Fruit fly (Drosophila melanogaster): ENCODE measurements around the gene CG43147.

The CG43147 gene

DNA sequence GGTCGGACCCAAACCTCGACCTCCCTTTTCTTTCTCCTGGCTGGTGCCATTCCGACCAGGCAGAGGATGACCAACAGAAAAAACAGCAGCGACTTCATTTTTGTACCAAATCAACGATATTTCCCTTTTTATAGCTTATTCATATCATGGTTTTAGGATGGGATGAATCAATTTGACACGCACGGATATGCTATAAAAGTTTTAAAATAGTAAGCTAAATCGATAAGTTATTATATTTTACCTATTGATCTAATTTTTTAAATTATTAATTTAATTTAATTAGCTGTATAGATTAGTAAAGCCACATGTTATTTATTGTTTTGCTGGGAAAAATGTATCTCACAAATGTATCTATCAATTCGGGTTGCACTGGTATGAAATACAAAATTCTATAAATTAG, 1.0 kb downstream of the CG43147 start, which contains the start of gene CG42481:
Gene CG42481, minus strand, starts transcription at position 101 of the 400 bp plus-strand sequence.
- TF ChIP-seq CG9948 (tag; optimal IDR thresholded peaks at IDR 0.05) (no peak), CG13204 (GFP tag; optimal IDR thresholded peaks at IDR 0.05) (no peak), CG8301 (tag; optimal IDR thresholded peaks at IDR 0.05) (no peak), Pif1B (GFP tag; optimal IDR thresholded peaks at IDR 0.05) (no peak), CG10348 (GFP tag; IDR thresholded peaks at IDR 0.05) (no peak), CG32121 (GFP tag; IDR thresholded peaks at IDR 0.05) (no peak), CG8159 (tag; optimal IDR thresholded peaks at IDR 0.05) (no peak)

DNA sequence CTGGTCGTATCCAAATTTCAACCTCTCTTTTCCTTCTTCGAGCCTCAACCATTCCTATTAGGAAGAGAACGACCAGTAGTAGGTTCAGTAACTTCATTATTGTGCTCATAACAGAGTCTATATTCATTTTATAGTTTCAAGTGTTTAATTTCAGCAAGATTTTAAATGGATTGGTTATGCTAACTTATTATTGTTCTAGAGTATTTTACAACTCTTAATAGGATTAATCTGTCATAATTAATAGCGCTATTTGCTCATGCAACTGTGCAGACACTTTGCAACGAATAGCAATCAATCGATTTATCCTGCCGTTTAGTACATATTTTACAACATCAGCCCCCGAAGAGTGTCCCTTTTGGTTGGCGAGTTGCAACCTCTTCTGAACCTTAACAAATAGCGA, 3.2 kb downstream of the CG43147 start, which contains the start of gene Sfp70A4:
Gene Sfp70A4, minus strand, starts transcription at position 101 of the 400 bp plus-strand sequence.
- no peak for TF ChIP-seq Ets98B (GFP tag; IDR thresholded peaks at IDR 0.05)
- TF ChIP-seq CG15710 (tag; optimal IDR thresholded peaks at IDR 0.05): no peak
- no peak for TF ChIP-seq D1 (tag; optimal IDR thresholded peaks at IDR 0.05)
- TF ChIP-seq Snoo (tag; optimal IDR thresholded peaks at IDR 0.05): no peak

DNA sequence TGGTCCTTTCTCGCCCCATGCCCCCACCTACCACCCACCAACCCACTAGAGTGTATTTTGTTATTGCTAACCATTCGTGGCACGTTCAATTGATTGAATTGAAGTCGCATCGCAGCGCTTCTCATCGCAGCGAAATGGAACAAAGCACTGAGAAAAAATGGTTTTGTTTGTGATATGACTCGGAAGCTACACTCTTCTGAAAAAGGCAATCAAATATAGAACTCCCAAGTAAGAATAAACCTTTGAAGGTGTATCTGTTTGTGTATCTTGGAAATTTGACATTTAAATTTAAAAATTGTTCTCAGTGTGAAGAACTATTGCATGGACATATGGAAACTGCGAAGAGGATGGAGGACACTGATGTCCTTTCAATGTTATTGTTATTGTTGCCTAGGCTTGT, 4.3 kb downstream of the CG43147 start:
- no peak for TF ChIP-seq CG8159 (tag; optimal IDR thresholded peaks at IDR 0.05)
- no peak for TF ChIP-seq Pif1A (GFP tag; optimal IDR thresholded peaks at IDR 0.05)
- TF ChIP-seq CG15710 (tag; optimal IDR thresholded peaks at IDR 0.05): no peak
- TF ChIP-seq fd96Ca (GFP tag; IDR thresholded peaks at IDR 0.05): no peak
- TF ChIP-seq Snoo (tag; optimal IDR thresholded peaks at IDR 0.05): no peak
- TF ChIP-seq CG8301 (tag; optimal IDR thresholded peaks at IDR 0.05): no peak
- TF ChIP-seq CG14655 (GFP tag; optimal IDR thresholded peaks at IDR 0.05): no peak
- no peak for TF ChIP-seq gl (tag; optimal IDR thresholded peaks at IDR 0.05)
- TF ChIP-seq CG17806 (tag; optimal IDR thresholded peaks at IDR 0.05): no peak
- TF ChIP-seq CG13204 (GFP tag; optimal IDR thresholded peaks at IDR 0.05): no peak
- no peak for TF ChIP-seq EcR (GFP tag; optimal IDR thresholded peaks at IDR 0.05)
- no peak for TF ChIP-seq Ets98B (GFP tag; IDR thresholded peaks at IDR 0.05)
- TF ChIP-seq CG4496 (GFP tag; IDR thresholded peaks at IDR 0.05): no peak

DNA sequence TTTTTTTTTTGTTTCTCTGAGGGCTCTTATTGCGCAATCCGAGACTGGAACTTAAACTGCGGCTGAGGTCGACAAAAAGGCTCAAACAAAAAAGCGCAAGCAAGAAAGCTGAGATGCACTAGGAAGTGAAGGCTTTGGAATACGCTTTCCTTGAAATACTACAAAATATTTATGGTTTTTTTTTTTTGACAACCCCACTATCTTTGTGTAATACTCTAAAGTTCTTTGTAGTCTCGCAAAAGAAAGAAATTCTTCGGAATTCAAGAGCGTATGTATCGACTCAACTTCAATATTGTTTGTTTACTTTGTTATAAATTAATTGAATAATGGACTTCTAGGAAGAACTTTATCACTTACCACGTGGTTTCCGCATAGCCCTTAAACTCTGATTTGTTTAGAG, 11.8 kb downstream of the CG43147 start:
- TF ChIP-seq gl (tag; optimal IDR thresholded peaks at IDR 0.05): no peak
- TF ChIP-seq Ets98B (GFP tag; IDR thresholded peaks at IDR 0.05): no peak
- no peak for TF ChIP-seq CG13204 (GFP tag; optimal IDR thresholded peaks at IDR 0.05)
- TF ChIP-seq Pif1A (GFP tag; optimal IDR thresholded peaks at IDR 0.05): no peak
- TF ChIP-seq Pif1B (GFP tag; optimal IDR thresholded peaks at IDR 0.05): peak; percentile 42
- no peak for TF ChIP-seq CG32121 (GFP tag; IDR thresholded peaks at IDR 0.05)
- peak; percentile 61 for TF ChIP-seq EcR (GFP tag; optimal IDR thresholded peaks at IDR 0.05)
- TF ChIP-seq CG17806 (tag; optimal IDR thresholded peaks at IDR 0.05): peak; percentile 38
- TF ChIP-seq Snoo (tag; optimal IDR thresholded peaks at IDR 0.05): no peak
- TF ChIP-seq CG12605 (GFP tag; IDR thresholded peaks at IDR 0.05): no peak
- TF ChIP-seq CG10348 (GFP tag; IDR thresholded peaks at IDR 0.05): no peak
- peak; percentile 36 for TF ChIP-seq CG34367 (tag; optimal IDR thresholded peaks at IDR 0.05)
- TF ChIP-seq CG14655 (GFP tag; optimal IDR thresholded peaks at IDR 0.05): peak; percentile 18
- TF ChIP-seq fd96Ca (GFP tag; IDR thresholded peaks at IDR 0.05): no peak
- no peak for TF ChIP-seq D1 (tag; optimal IDR thresholded peaks at IDR 0.05)
- peak; percentile 68 for TF ChIP-seq CG15710 (tag; optimal IDR thresholded peaks at IDR 0.05)
- TF ChIP-seq CG8159 (tag; optimal IDR thresholded peaks at IDR 0.05): peak; percentile 3
- TF ChIP-seq CG9948 (tag; optimal IDR thresholded peaks at IDR 0.05): peak; percentile 56
- no peak for TF ChIP-seq rn (GFP tag; IDR thresholded peaks at IDR 0.05)
- no peak for TF ChIP-seq CG4496 (GFP tag; IDR thresholded peaks at IDR 0.05)
- no peak for TF ChIP-seq CG8301 (tag; optimal IDR thresholded peaks at IDR 0.05)

DNA sequence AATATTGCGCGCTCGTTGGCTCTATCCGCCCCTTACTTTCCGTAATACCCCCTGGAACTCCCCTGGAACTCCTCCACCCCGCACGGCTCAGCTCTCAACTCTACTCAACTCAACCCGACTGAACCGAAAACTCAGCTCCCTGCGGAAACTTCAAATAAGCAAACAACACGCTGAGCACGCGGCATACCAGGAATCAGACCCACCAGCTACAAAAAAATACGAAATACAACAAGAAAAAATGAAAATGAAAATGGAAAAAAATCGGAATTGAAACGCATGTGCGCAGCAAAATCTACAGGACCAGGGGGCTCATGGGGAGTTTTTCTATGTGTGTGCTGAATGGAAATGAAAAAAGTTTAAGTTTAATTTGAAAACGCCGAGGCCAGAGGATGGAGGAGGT, 13.3 kb downstream of the CG43147 start:
- no peak for TF ChIP-seq Pif1B (GFP tag; optimal IDR thresholded peaks at IDR 0.05)
- no peak for TF ChIP-seq D1 (tag; optimal IDR thresholded peaks at IDR 0.05)
- no peak for TF ChIP-seq EcR (GFP tag; optimal IDR thresholded peaks at IDR 0.05)
- TF ChIP-seq CG14655 (GFP tag; optimal IDR thresholded peaks at IDR 0.05): no peak
- no peak for TF ChIP-seq fd96Ca (GFP tag; IDR thresholded peaks at IDR 0.05)
- no peak for TF ChIP-seq CG34367 (tag; optimal IDR thresholded peaks at IDR 0.05)

DNA sequence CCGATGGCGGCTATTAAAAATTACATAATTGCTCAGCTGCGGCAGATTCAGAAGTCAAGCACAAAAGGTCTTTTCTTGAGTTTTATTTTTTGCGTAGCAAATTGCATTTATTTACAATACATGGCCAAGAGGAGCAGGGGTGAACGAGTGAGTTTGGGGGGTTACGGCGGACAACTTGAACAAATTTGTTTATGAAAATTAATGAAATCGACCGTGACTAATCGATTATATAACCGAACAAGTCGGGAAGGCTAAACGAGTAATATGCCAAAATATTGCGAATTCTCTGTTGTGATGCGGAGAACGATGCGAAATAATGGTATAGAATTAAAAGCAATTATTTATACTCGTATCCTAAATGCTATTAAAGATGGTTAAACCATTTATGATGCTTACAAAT, 15.6 kb downstream of the CG43147 start:
- TF ChIP-seq Ets98B (GFP tag; IDR thresholded peaks at IDR 0.05) (no peak), gl (tag; optimal IDR thresholded peaks at IDR 0.05) (no peak), CG17806 (tag; optimal IDR thresholded peaks at IDR 0.05) (no peak), CG10348 (GFP tag; IDR thresholded peaks at IDR 0.05) (no peak), CG14655 (GFP tag; optimal IDR thresholded peaks at IDR 0.05) (no peak), CG4496 (GFP tag; IDR thresholded peaks at IDR 0.05) (no peak), D1 (tag; optimal IDR thresholded peaks at IDR 0.05) (no peak), CG8159 (tag; optimal IDR thresholded peaks at IDR 0.05) (no peak), rn (GFP tag; IDR thresholded peaks at IDR 0.05) (no peak), Pif1B (GFP tag; optimal IDR thresholded peaks at IDR 0.05) (no peak), CG32121 (GFP tag; IDR thresholded peaks at IDR 0.05) (no peak), CG9948 (tag; optimal IDR thresholded peaks at IDR 0.05) (no peak), Pif1A (GFP tag; optimal IDR thresholded peaks at IDR 0.05) (no peak)

DNA sequence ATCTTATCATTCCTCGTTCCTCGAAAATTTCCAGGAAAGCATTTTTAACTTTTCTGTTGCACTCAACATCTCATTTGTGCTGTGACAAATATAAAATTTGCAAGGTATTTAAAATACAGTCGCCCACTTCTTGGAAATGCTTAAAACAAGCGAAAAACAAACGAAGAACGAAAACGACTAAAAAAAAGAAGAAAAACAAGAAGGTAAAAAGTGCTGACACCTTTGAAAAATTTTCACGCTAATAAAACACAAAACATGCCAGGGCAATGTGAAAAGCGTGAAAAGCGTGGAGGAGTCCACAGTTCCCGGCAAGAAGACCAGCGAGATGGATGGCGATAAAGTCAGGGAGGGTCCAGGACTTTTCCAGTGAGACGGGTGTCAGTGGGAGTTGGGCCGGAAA, 17.9 kb downstream of the CG43147 start:
- no peak for TF ChIP-seq CG10348 (GFP tag; IDR thresholded peaks at IDR 0.05)
- TF ChIP-seq gl (tag; optimal IDR thresholded peaks at IDR 0.05): no peak
- TF ChIP-seq Pif1A (GFP tag; optimal IDR thresholded peaks at IDR 0.05): no peak
- TF ChIP-seq Snoo (tag; optimal IDR thresholded peaks at IDR 0.05): no peak
- TF ChIP-seq CG15710 (tag; optimal IDR thresholded peaks at IDR 0.05): no peak
- no peak for TF ChIP-seq CG14655 (GFP tag; optimal IDR thresholded peaks at IDR 0.05)
- no peak for TF ChIP-seq D1 (tag; optimal IDR thresholded peaks at IDR 0.05)
- TF ChIP-seq rn (GFP tag; IDR thresholded peaks at IDR 0.05): no peak
- TF ChIP-seq CG12605 (GFP tag; IDR thresholded peaks at IDR 0.05): no peak
